Worm (Caenorhabditis elegans): ENCODE measurements around the gene ndab-1.

DNA sequence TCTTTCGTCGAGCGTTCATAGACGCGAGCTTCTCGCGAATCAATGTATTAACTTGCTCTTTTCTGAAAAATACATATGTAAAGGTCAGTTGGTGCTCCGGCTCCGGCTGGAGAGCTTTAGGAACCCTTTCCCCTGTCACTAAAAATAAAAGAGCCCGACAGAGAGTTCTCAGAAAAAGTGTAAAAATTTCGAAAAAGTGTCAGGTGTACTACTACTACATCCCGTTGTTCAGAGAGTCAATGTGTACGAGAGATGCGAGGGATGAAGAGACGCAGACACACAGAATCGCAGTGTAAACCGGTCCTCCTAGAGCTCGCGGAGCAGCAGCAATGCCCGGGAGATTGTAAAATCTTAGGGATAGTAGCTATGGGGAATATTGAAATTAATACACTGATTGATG lies 27.2 kb upstream of the ndab-1 start:
- no peak for TF ChIP-seq ceh-13 (GFP tag; optimal IDR thresholded peaks at IDR 0.05)
- TF ChIP-seq ama-1 (optimal IDR thresholded peaks at IDR 0.05), result no peak
- no peak for TF ChIP-seq hnd-1 (tag; optimal IDR thresholded peaks at IDR 0.05)
- no peak for TF ChIP-seq hmbx-1 (tag; optimal IDR thresholded peaks at IDR 0.05)
- no peak for TF ChIP-seq hmg-4 (GFP tag; optimal IDR thresholded peaks at IDR 0.05)
- TF ChIP-seq ceh-36 (tag; optimal IDR thresholded peaks at IDR 0.05), result no peak
- no peak for TF ChIP-seq tra-4 (tag; optimal IDR thresholded peaks at IDR 0.05)
- TF ChIP-seq B0310.2 (tag; optimal IDR thresholded peaks at IDR 0.05), result no peak
- TF ChIP-seq aly-1 (tag; optimal IDR thresholded peaks at IDR 0.05), result no peak

Measured in whole organism, early embryonic.